Worm (Caenorhabditis elegans) whole organism, L4 larva: ENCODE results near the gene F56B6.6.

Experiments
- D1046.2 ChIP-seq: fragments of 200-800 bp; sonication (Bioruptor generic); IDR thresholded peaks from 2 replicates; pipeline ENCODE4 v1.3.6; 2022; ENCODE audit warnings: missing genetic modification characterization, missing compliant biosample characterization
- F26F4.8 ChIP-seq: fragments of 200-800 bp; sonication (Bioruptor generic); conservative IDR thresholded peaks from 2 replicates; pipeline ENCODE4 v1.3.6; 2022; ENCODE audit warnings: missing genetic modification characterization, missing compliant biosample characterization
- F44E2.7 ChIP-seq: fragments of 200-800 bp; sonication (Bioruptor generic); IDR thresholded peaks from 2 replicates; pipeline ENCODE4 v2.1.2; 2022; ENCODE audit warnings: missing genetic modification characterization, missing compliant biosample characterization
- Y105C5A.15 ChIP-seq: fragments of 200-800 bp; sonication (Bioruptor generic); IDR thresholded peaks from 2 replicates; pipeline ENCODE4 v1.3.6; 2022; ENCODE audit warnings: missing genetic modification characterization, missing compliant biosample characterization
- Y5F2A.4 ChIP-seq: fragments of 200-800 bp; sonication (Bioruptor generic); optimal IDR thresholded peaks from 2 replicates; lab custom pipeline; 2018; ENCODE audit warnings: mild to moderate bottlenecking, missing genetic modification characterization, missing compliant biosample characterization
- ZK546.5 ChIP-seq, 2 experiments: sonication (generic microtip); optimal IDR thresholded peaks; 2 replicates each; lab custom pipeline; 2017; ENCODE audit warnings: missing biosample characterization in 2 of 2, missing genetic modification characterization in 2 of 2
- aha-1 ChIP-seq: fragments of 150-350 bp; peaks from one replicate; lab custom pipeline; 2014; ENCODE audit warnings: missing biosample characterization, missing genetic modification characterization
- aly-2 ChIP-seq: sonication (generic microtip); optimal IDR thresholded peaks from 2 replicates; lab custom pipeline; 2018; ENCODE audit warnings: missing biosample characterization, missing genetic modification characterization
- ama-1 ChIP-seq: fragments of 150-350 bp; optimal IDR thresholded peaks from 2 replicates; lab custom pipeline; 2014; ENCODE audit warnings: inconsistent platforms, mixed read lengths
- attf-4 ChIP-seq: sonication (generic microtip); optimal IDR thresholded peaks from 3 replicates; lab custom pipeline; 2017; ENCODE audit warnings: missing biosample characterization, missing genetic modification characterization
- ceh-20 ChIP-seq: fragments of 200-800 bp; sonication (Bioruptor generic); IDR thresholded peaks from 2 replicates; pipeline ENCODE4 v1.3.6; 2022; ENCODE audit warnings: missing genetic modification reagents, missing genetic modification characterization, missing compliant biosample characterization
- ceh-32 ChIP-seq: sonication (generic microtip); optimal IDR thresholded peaks from 2 replicates; lab custom pipeline; 2016; ENCODE audit warnings: mild to moderate bottlenecking, missing genetic modification characterization, missing compliant biosample characterization; ENCODE audit not compliant: poor library complexity
- ceh-82 ChIP-seq: sonication (generic microtip); optimal IDR thresholded peaks from 2 replicates; lab custom pipeline; 2017; ENCODE audit warnings: missing biosample characterization, missing genetic modification characterization
- ces-1 ChIP-seq: fragments of 150-350 bp; sonication (generic microtip); optimal IDR thresholded peaks from 4 replicates; lab custom pipeline; 2014; ENCODE audit warnings: missing biosample characterization, missing genetic modification reagents, missing genetic modification characterization
- cey-2 ChIP-seq: sonication (generic microtip); optimal IDR thresholded peaks from 3 replicates; lab custom pipeline; 2017; ENCODE audit warnings: missing genetic modification characterization, mild to moderate bottlenecking, missing compliant biosample characterization, antibody characterized with exemption, borderline replicate concordance; ENCODE audit not compliant: insufficient read depth
- daf-19 ChIP-seq: fragments of 200-800 bp; sonication (Bioruptor generic); conservative IDR thresholded peaks from 2 replicates; pipeline ENCODE4 v1.3.6; 2022; ENCODE audit warnings: missing genetic modification characterization, missing compliant biosample characterization
- daf-8 ChIP-seq: fragments of 200-800 bp; sonication (Bioruptor generic); IDR thresholded peaks from 2 replicates; pipeline ENCODE4 v1.3.6; 2022; ENCODE audit warnings: missing genetic modification characterization, missing compliant biosample characterization
- dmd-9 ChIP-seq: fragments of 200-800 bp; sonication (Bioruptor generic); IDR thresholded peaks from 2 replicates; pipeline ENCODE4 v1.3.6; 2022; ENCODE audit warnings: missing genetic modification reagents, missing genetic modification characterization, missing compliant biosample characterization
- egl-43 ChIP-seq: fragments of 200-800 bp; sonication (Bioruptor generic); IDR thresholded peaks from 2 replicates; pipeline ENCODE4 v1.3.6; 2022; ENCODE audit warnings: missing genetic modification reagents, missing genetic modification characterization, missing compliant biosample characterization
- fkh-10 ChIP-seq: fragments of 150-350 bp; optimal IDR thresholded peaks from 2 replicates; lab custom pipeline; 2014; ENCODE audit warnings: missing biosample characterization, missing genetic modification reagents, missing genetic modification characterization
- fos-1 ChIP-seq: fragments of 150-350 bp; optimal IDR thresholded peaks from 2 replicates; lab custom pipeline; 2014; ENCODE audit warnings: missing biosample characterization, missing genetic modification characterization
- lin-15B ChIP-seq: fragments of 150-350 bp; sonication (generic microtip); optimal IDR thresholded peaks from 3 replicates; lab custom pipeline; 2014; ENCODE audit warnings: missing biosample characterization, missing genetic modification characterization
- lin-29 ChIP-seq: fragments of 200-800 bp; sonication (Bioruptor generic); IDR thresholded peaks from 2 replicates; pipeline ENCODE4 v1.3.6; 2022; ENCODE audit warnings: missing genetic modification reagents, missing genetic modification characterization, missing compliant biosample characterization
- lin-38 ChIP-seq: fragments of 200-800 bp; sonication (Bioruptor generic); IDR thresholded peaks from 2 replicates; pipeline ENCODE4 v1.3.6; 2022; ENCODE audit warnings: missing genetic modification reagents, missing genetic modification characterization, missing compliant biosample characterization
- lin-39 ChIP-seq: fragments of 150-350 bp; optimal IDR thresholded peaks from 2 replicates; lab custom pipeline; 2014; ENCODE audit warnings: missing biosample characterization, missing genetic modification reagents, missing genetic modification characterization
- lir-3 ChIP-seq: sonication (generic microtip); optimal IDR thresholded peaks from 2 replicates; lab custom pipeline; 2016; ENCODE audit warnings: mild to moderate bottlenecking, missing genetic modification characterization, missing compliant biosample characterization
- lsy-2 ChIP-seq, 2 experiments: fragments of 150-350 bp in 1 of 2; sonication (generic microtip) in 1 of 2; optimal IDR thresholded peaks; 2 replicates each; lab custom pipeline; 2014 to 2017; ENCODE audit warnings: missing biosample characterization in 2 of 2, missing genetic modification characterization in 2 of 2
- madf-5 ChIP-seq, 2 experiments: fragments of 200-800 bp; sonication (Bioruptor generic); IDR thresholded peaks; 2 replicates each; pipeline ENCODE4 v1.3.6; 2022; ENCODE audit warnings: missing compliant biosample characterization in 2 of 2, missing genetic modification characterization in 2 of 2
- madf-9 ChIP-seq: fragments of 200-800 bp; sonication (Bioruptor generic); conservative IDR thresholded peaks from 2 replicates; pipeline ENCODE4 v1.3.6; 2022; ENCODE audit warnings: missing genetic modification reagents, missing genetic modification characterization, missing compliant biosample characterization
- mdl-1 ChIP-seq, 2 experiments: fragments of 150-350 bp in 1 of 2; sonication (generic microtip) in 1 of 2; optimal IDR thresholded peaks; 2 replicates each; lab custom pipeline; 2014 to 2017; ENCODE audit warnings: missing biosample characterization in 2 of 2, missing genetic modification characterization in 2 of 2
- mep-1 ChIP-seq: fragments of 150-350 bp; sonication (generic microtip); optimal IDR thresholded peaks from 3 replicates; lab custom pipeline; 2014; ENCODE audit warnings: missing biosample characterization, missing genetic modification characterization
- mes-2 ChIP-seq: sonication (generic microtip); optimal IDR thresholded peaks from 2 replicates; lab custom pipeline; 2016; ENCODE audit warnings: missing genotype, mild to moderate bottlenecking, missing genetic modification characterization, missing compliant biosample characterization; ENCODE audit not compliant: poor library complexity, severe bottlenecking
- mxl-3 ChIP-seq: fragments of 200-800 bp; sonication (Bioruptor generic); optimal IDR thresholded peaks from 2 replicates; lab custom pipeline; 2018; ENCODE audit warnings: mild to moderate bottlenecking, missing genetic modification characterization, missing compliant biosample characterization
- nhr-102 ChIP-seq: sonication (generic microtip); optimal IDR thresholded peaks from 2 replicates; lab custom pipeline; 2016; ENCODE audit warnings: mild to moderate bottlenecking, missing genetic modification characterization, moderate library complexity, missing compliant biosample characterization
- nhr-11 ChIP-seq: fragments of 150-350 bp; optimal IDR thresholded peaks from 2 replicates; lab custom pipeline; 2014; ENCODE audit warnings: missing biosample characterization, missing genetic modification characterization
- nhr-28 ChIP-seq: fragments of 150-350 bp; optimal IDR thresholded peaks from 2 replicates; lab custom pipeline; 2014; ENCODE audit warnings: missing biosample characterization, missing genetic modification characterization
- nhr-41 ChIP-seq: fragments of 200-800 bp; sonication (Bioruptor generic); IDR thresholded peaks from 2 replicates; pipeline ENCODE4 v1.3.6; 2022; ENCODE audit warnings: missing genetic modification reagents, missing genetic modification characterization, missing compliant biosample characterization
- nhr-6 ChIP-seq: fragments of 150-350 bp; optimal IDR thresholded peaks from 2 replicates; lab custom pipeline; 2014; ENCODE audit warnings: missing biosample characterization, missing genetic modification characterization
- nhr-76 ChIP-seq: fragments of 150-350 bp; optimal IDR thresholded peaks from 2 replicates; lab custom pipeline; 2014; ENCODE audit warnings: missing biosample characterization, missing genetic modification characterization
- pha-4 ChIP-seq, 2 experiments: fragments of 150-350 bp in 1 of 2; fragments of 200-800 bp in 1 of 2; sonication (Bioruptor generic) in 1 of 2; IDR thresholded peaks in 1 of 2; optimal IDR thresholded peaks in 1 of 2; 2 replicates each; pipeline versions ENCODE4 v1.3.6 to Lab custom; 2014 to 2022; ENCODE audit warnings: missing genetic modification characterization in 2 of 2, missing genetic modification reagents in 2 of 2, missing biosample characterization in 1 of 2, missing compliant biosample characterization in 1 of 2
- php-3 ChIP-seq: fragments of 200-800 bp; sonication (Bioruptor generic); IDR thresholded peaks from 2 replicates; pipeline ENCODE4 v1.3.6; 2022; ENCODE audit warnings: missing genetic modification reagents, missing genetic modification characterization, missing compliant biosample characterization
- pqm-1 ChIP-seq: sonication (generic microtip); optimal IDR thresholded peaks from 2 replicates; lab custom pipeline; 2017; ENCODE audit warnings: missing biosample characterization, missing genetic modification characterization
- sdz-12 ChIP-seq: fragments of 200-800 bp; sonication (Bioruptor generic); optimal IDR thresholded peaks from 2 replicates; lab custom pipeline; 2018; ENCODE audit warnings: mild to moderate bottlenecking, missing genetic modification characterization, missing compliant biosample characterization
- set-16 ChIP-seq: fragments of 200-800 bp; sonication (Bioruptor generic); IDR thresholded peaks from 2 replicates; pipeline ENCODE4 v1.3.6; 2022; ENCODE audit warnings: missing genetic modification reagents, missing genetic modification characterization, missing compliant biosample characterization
- skn-1 ChIP-seq: fragments of 150-350 bp; optimal IDR thresholded peaks from 2 replicates; lab custom pipeline; 2014; ENCODE audit warnings: missing biosample characterization, missing genetic modification characterization
- snpc-4 ChIP-seq: fragments of 150-350 bp; optimal IDR thresholded peaks from 2 replicates; lab custom pipeline; 2014; ENCODE audit warnings: missing biosample characterization, missing genetic modification characterization
- spr-1 ChIP-seq: sonication (generic microtip); optimal IDR thresholded peaks from 2 replicates; lab custom pipeline; 2016; ENCODE audit warnings: mild to moderate bottlenecking, missing genetic modification characterization, missing compliant biosample characterization
- spr-3 ChIP-seq: fragments of 200-800 bp; sonication (Bioruptor generic); optimal IDR thresholded peaks from 2 replicates; lab custom pipeline; 2018; ENCODE audit warnings: mild to moderate bottlenecking, missing genetic modification characterization, missing compliant biosample characterization
- tra-1 ChIP-seq: fragments of 200-800 bp; sonication (Bioruptor generic); IDR thresholded peaks from 2 replicates; pipeline ENCODE4 v1.3.6; 2022; ENCODE audit warnings: missing genetic modification reagents, missing genetic modification characterization, missing compliant biosample characterization
- unc-39 ChIP-seq: sonication (generic microtip); optimal IDR thresholded peaks from 2 replicates; lab custom pipeline; 2017; ENCODE audit warnings: missing biosample characterization, missing genetic modification characterization
- unc-62 ChIP-seq, 3 experiments: fragments of 150-350 bp in 1 of 3; sonication (generic microtip); optimal IDR thresholded peaks in 2 of 3; peaks in 1 of 3; 1 replicate in 1 of 3; 2 replicates in 2 of 3; lab custom pipeline; 2014 to 2017; ENCODE audit warnings: missing biosample characterization in 3 of 3, missing genetic modification characterization in 3 of 3, missing genetic modification reagents in 3 of 3, missing genotype in 1 of 3
- zag-1 ChIP-seq: fragments of 150-350 bp; optimal IDR thresholded peaks from 2 replicates; lab custom pipeline; 2014; ENCODE audit warnings: missing biosample characterization, missing genetic modification characterization

F56B6.6 gene

DNA sequence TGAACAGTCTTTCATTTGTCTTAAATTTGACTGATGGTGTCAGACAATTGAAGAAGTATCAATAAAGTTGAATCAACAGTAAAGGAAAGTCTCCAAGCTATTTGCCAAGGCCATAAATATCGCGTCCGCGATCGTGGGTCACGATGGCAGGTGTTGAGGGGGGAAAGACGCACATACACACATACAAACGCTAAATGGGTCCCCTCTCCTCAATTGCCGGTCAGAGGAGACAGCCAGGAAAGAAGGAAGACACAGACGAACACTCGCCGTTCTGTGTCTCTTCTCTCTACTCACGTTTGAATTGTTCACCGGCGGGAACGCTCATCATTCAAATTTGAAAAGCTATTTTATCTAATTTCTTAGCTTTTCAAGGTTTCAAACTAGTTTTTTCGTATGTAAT is 8.0 kb upstream of the F56B6.6 start:
- no peak for TF ChIP-seq mxl-3
- TF ChIP-seq nhr-41 (GFP tag; lab: Robert Waterston, UW), result no peak
- no peak for TF ChIP-seq lin-29 (GFP tag; lab: Robert Waterston, UW)
- TF ChIP-seq dmd-9 (GFP tag; lab: Robert Waterston, UW), result no peak
- peak; percentile 39; the same call in 1 of the 2 replicates for TF ChIP-seq madf-9 (GFP tag; lab: Robert Waterston, UW)
- TF ChIP-seq daf-8 (GFP tag; lab: Robert Waterston, UW), result no peak
- TF ChIP-seq fos-1 (tag; lab: Kevin White, UChicago), result no peak
- peak in 1 of 2 experiments; percentile 90 for TF ChIP-seq unc-62 (GFP tag; optimal IDR thresholded peaks at IDR 0.05 in 1 of 2; lab: Kevin White, UChicago)
- TF ChIP-seq unc-62 (tag; optimal IDR thresholded peaks at IDR 0.05; lab: Kevin White, UChicago), result no peak
- no peak for TF ChIP-seq skn-1 (tag; lab: Kevin White, UChicago)
- no peak for TF ChIP-seq pha-4 (GFP tag; IDR thresholded peaks at IDR 0.05; lab: Robert Waterston, UW)
- no peak for TF ChIP-seq pha-4 (tag; optimal IDR thresholded peaks at IDR 0.05; lab: Kevin White, UChicago)
- TF ChIP-seq ceh-82 (tag; lab: Kevin White, UChicago), result no peak
- no peak for TF ChIP-seq attf-4 (tag; lab: Kevin White, UChicago)
- TF ChIP-seq ces-1, result no peak
- no peak for TF ChIP-seq php-3 (GFP tag; lab: Robert Waterston, UW)
- no peak for TF ChIP-seq spr-1
- no peak for TF ChIP-seq set-16 (GFP tag; lab: Robert Waterston, UW)
- no peak for TF ChIP-seq zag-1
- no peak for TF ChIP-seq lin-38 (GFP tag; lab: Robert Waterston, UW)
- no peak for TF ChIP-seq sdz-12 (GFP tag; lab: Kevin White, UChicago)
- TF ChIP-seq madf-5 (GFP tag; IDR thresholded peaks at IDR 0.05; lab: Robert Waterston, UW), result no peak
- no peak for TF ChIP-seq unc-39 (tag; lab: Kevin White, UChicago)
- no peak for TF ChIP-seq ZK546.5 (tag; optimal IDR thresholded peaks at IDR 0.05; lab: Kevin White, UChicago)
- no peak for TF ChIP-seq lin-39 (tag; lab: Kevin White, UChicago)
- TF ChIP-seq Y5F2A.4, result no peak
- peak; percentile 55 for TF ChIP-seq ama-1
- no peak for TF ChIP-seq nhr-102 (tag; lab: Kevin White, UChicago)
- TF ChIP-seq mep-1 (tag; lab: Kevin White, UChicago), result peak; percentile 78
- no peak for TF ChIP-seq nhr-76 (tag; lab: Kevin White, UChicago)
- TF ChIP-seq F44E2.7 (GFP tag; lab: Robert Waterston, UW), result no peak
- TF ChIP-seq snpc-4 (tag; lab: Kevin White, UChicago), result no peak
- no peak for TF ChIP-seq D1046.2 (GFP tag; lab: Robert Waterston, UW)
- peak; percentile 14 for TF ChIP-seq nhr-6
- TF ChIP-seq fkh-10 (GFP tag; lab: Kevin White, UChicago), result no peak
- peak; percentile 38 for TF ChIP-seq mes-2 (tag; lab: Kevin White, UChicago)
- no peak for TF ChIP-seq daf-19 (GFP tag; lab: Robert Waterston, UW)
- no peak for TF ChIP-seq spr-3 (GFP tag; lab: Kevin White, UChicago)
- TF ChIP-seq lsy-2 (tag; optimal IDR thresholded peaks at IDR 0.05; lab: Kevin White, UChicago), result peak in 1 of 2 experiments; percentile 48
- TF ChIP-seq F26F4.8 (GFP tag; lab: Robert Waterston, UW), result no peak
- no peak for TF ChIP-seq mdl-1 (tag; optimal IDR thresholded peaks at IDR 0.05; lab: Kevin White, UChicago)
- TF ChIP-seq ceh-20 (GFP tag; lab: Robert Waterston, UW), result 0 out of 2 replicates have a peak, but pooled peaks have one; percentile 23
- no peak for TF ChIP-seq Y105C5A.15
- TF ChIP-seq nhr-28 (tag; lab: Kevin White, UChicago), result peak; percentile 28
- no peak for TF ChIP-seq aly-2 (tag; lab: Kevin White, UChicago)
- peak; percentile 94 for TF ChIP-seq aha-1 (tag; lab: Kevin White, UChicago)
- TF ChIP-seq tra-1 (GFP tag; lab: Robert Waterston, UW), result no peak
- TF ChIP-seq cey-2 (tag; lab: Kevin White, UChicago), result no peak
- TF ChIP-seq egl-43 (GFP tag; lab: Robert Waterston, UW), result 0 out of 2 replicates have a peak, but pooled peaks have one; percentile 54
- no peak for TF ChIP-seq ceh-32 (tag; lab: Kevin White, UChicago)
- no peak for TF ChIP-seq pqm-1
- TF ChIP-seq lin-15B (tag; lab: Kevin White, UChicago), result no peak
- TF ChIP-seq lir-3, result no peak
- TF ChIP-seq nhr-11 (tag; lab: Kevin White, UChicago), result no peak
